Worm (Caenorhabditis elegans) whole organism, early embryonic: ENCODE measurements around the gene T13G4.7.
A peak's percentile ranks its signal among the peaks of the same experiment; 100 is the strongest.

ENCODE experiments used
- B0310.2 ChIP-seq: sonication (generic microtip); optimal IDR thresholded peaks from 2 replicates; lab custom pipeline; 2016; ENCODE audit warnings: mild to moderate bottlenecking, missing genetic modification characterization, missing compliant biosample characterization
- F13C5.2 ChIP-seq: sonication (generic microtip); optimal IDR thresholded peaks from 2 replicates; lab custom pipeline; 2017; ENCODE audit warnings: mild to moderate bottlenecking, missing genetic modification characterization, inconsistent platforms, missing compliant biosample characterization
- aly-1 ChIP-seq: sonication (generic microtip); optimal IDR thresholded peaks from 2 replicates; lab custom pipeline; 2016; ENCODE audit warnings: missing genetic modification characterization, missing compliant biosample characterization
- ama-1 ChIP-seq: fragments of 150-350 bp; optimal IDR thresholded peaks from 2 replicates; lab custom pipeline; 2014
- ceh-13 ChIP-seq: fragments of 200-800 bp; sonication (Bioruptor generic); optimal IDR thresholded peaks from 2 replicates; lab custom pipeline; 2018; ENCODE audit warnings: mild to moderate bottlenecking, missing genetic modification characterization, missing compliant biosample characterization
- ceh-36 ChIP-seq: sonication (generic microtip); optimal IDR thresholded peaks from 2 replicates; lab custom pipeline; 2016; ENCODE audit warnings: missing genetic modification characterization, inconsistent platforms, missing compliant biosample characterization
- ets-7 ChIP-seq: sonication (generic microtip); optimal IDR thresholded peaks from 2 replicates; lab custom pipeline; 2016; ENCODE audit warnings: missing genotype, missing genetic modification characterization, missing compliant biosample characterization
- flt-1 ChIP-seq: fragments of 200-800 bp; sonication (Bioruptor generic); IDR thresholded peaks from 2 replicates; pipeline ENCODE4 v1.3.6; 2022; ENCODE audit warnings: missing genetic modification characterization, missing compliant biosample characterization
- hmbx-1 ChIP-seq: sonication (generic microtip); optimal IDR thresholded peaks from 2 replicates; lab custom pipeline; 2016; ENCODE audit warnings: mild to moderate bottlenecking, missing genetic modification characterization, missing compliant biosample characterization
- hmg-4 ChIP-seq: fragments of 200-800 bp; sonication (Bioruptor generic); optimal IDR thresholded peaks from 2 replicates; lab custom pipeline; 2018; ENCODE audit warnings: mild to moderate bottlenecking, missing genetic modification characterization, missing compliant biosample characterization
- hnd-1 ChIP-seq: sonication (generic microtip); optimal IDR thresholded peaks from 2 replicates; lab custom pipeline; 2016; ENCODE audit warnings: missing genetic modification characterization, missing compliant biosample characterization
- pes-1 ChIP-seq: fragments of 200-800 bp; sonication (Bioruptor generic); IDR thresholded peaks from 2 replicates; pipeline ENCODE4 v1.3.6; 2022; ENCODE audit warnings: missing genetic modification reagents, missing genetic modification characterization, missing compliant biosample characterization
- scrt-1 ChIP-seq: fragments of 200-800 bp; sonication (Bioruptor generic); IDR thresholded peaks from 2 replicates; pipeline ENCODE4 v1.3.6; 2022; ENCODE audit warnings: missing genetic modification characterization, missing compliant biosample characterization
- sea-1 ChIP-seq: fragments of 200-800 bp; sonication (Bioruptor generic); conservative IDR thresholded peaks from 2 replicates; pipeline ENCODE4 v1.3.6; 2022; ENCODE audit warnings: missing genetic modification characterization, missing compliant biosample characterization
- tbx-11 ChIP-seq: fragments of 200-800 bp; sonication (Bioruptor generic); IDR thresholded peaks from 2 replicates; pipeline ENCODE4 v1.3.6; 2022; ENCODE audit warnings: missing genetic modification characterization, missing compliant biosample characterization
- tbx-37 ChIP-seq: fragments of 200-800 bp; sonication (Bioruptor generic); conservative IDR thresholded peaks from 2 replicates; pipeline ENCODE4 v1.3.6; 2022; ENCODE audit warnings: missing genetic modification reagents, missing genetic modification characterization, missing compliant biosample characterization
- tra-4 ChIP-seq: sonication (generic microtip); optimal IDR thresholded peaks from 2 replicates; lab custom pipeline; 2017; ENCODE audit warnings: missing genetic modification characterization, missing compliant biosample characterization

Gene T13G4.7

ce11 chrX:1223841-1224240 is 17.9 kb upstream of the T13G4.7 start:
- TF ChIP-seq tbx-37 (GFP tag; lab: Robert Waterston, UW) (no peak), hmg-4 (GFP tag; lab: Kevin White, UChicago) (peak; percentile 56), pes-1 (GFP tag; lab: Robert Waterston, UW) (peak; percentile 21; the same call in 1 of the 2 replicates)

- no peak for TF ChIP-seq tbx-37 (GFP tag; lab: Robert Waterston, UW)
- no peak for TF ChIP-seq ceh-36 (tag; lab: Kevin White, UChicago)
- no peak for TF ChIP-seq tbx-11 (GFP tag; lab: Robert Waterston, UW)
- no peak for TF ChIP-seq hnd-1 (tag; lab: Kevin White, UChicago)
- TF ChIP-seq ama-1 (lab: Kevin White, UChicago): no peak
- TF ChIP-seq tra-4 (tag; lab: Kevin White, UChicago): no peak
- TF ChIP-seq F13C5.2: no peak
- no peak for TF ChIP-seq flt-1
Observed at ce11 chrX:1223089-1223488, 17.2 kb upstream of the T13G4.7 start.

- TF ChIP-seq pes-1 (GFP tag; lab: Robert Waterston, UW): no peak
- 0 out of 2 replicates have a peak, but pooled peaks have one; percentile 9 for TF ChIP-seq flt-1
- peak; percentile 42 for TF ChIP-seq hmg-4 (GFP tag; lab: Kevin White, UChicago)
- no peak for TF ChIP-seq aly-1
- TF ChIP-seq tra-4 (tag; lab: Kevin White, UChicago): no peak
Observed at ce11 chrX:1222391-1222790, 16.5 kb upstream of the T13G4.7 start.

- TF ChIP-seq tbx-11 (GFP tag; lab: Robert Waterston, UW) (no peak), hnd-1 (tag; lab: Kevin White, UChicago) (no peak), flt-1 (no peak), B0310.2 (tag; lab: Kevin White, UChicago) (no peak), ets-7 (no peak), ama-1 (lab: Kevin White, UChicago) (no peak), hmbx-1 (tag; lab: Kevin White, UChicago) (no peak), tbx-37 (GFP tag; lab: Robert Waterston, UW) (no peak), F13C5.2 (no peak), aly-1 (no peak), tra-4 (tag; lab: Kevin White, UChicago) (no peak), scrt-1 (GFP tag; lab: Robert Waterston, UW) (no peak), sea-1 (no peak), pes-1 (GFP tag; lab: Robert Waterston, UW) (no peak), ceh-36 (tag; lab: Kevin White, UChicago) (no peak), ceh-13 (GFP tag; lab: Kevin White, UChicago) (no peak), hmg-4 (GFP tag; lab: Kevin White, UChicago) (no peak)
Observed at ce11 chrX:1218457-1218856, 12.5 kb upstream of the T13G4.7 start.

ce11 chrX:1216833-1217232 is 10.9 kb upstream of the T13G4.7 start:
- TF ChIP-seq tbx-37 (GFP tag; lab: Robert Waterston, UW): no peak
- no peak for TF ChIP-seq ceh-36 (tag; lab: Kevin White, UChicago)
- TF ChIP-seq hmg-4 (GFP tag; lab: Kevin White, UChicago): no peak
- no peak for TF ChIP-seq tra-4 (tag; lab: Kevin White, UChicago)
- no peak for TF ChIP-seq ama-1 (lab: Kevin White, UChicago)
- TF ChIP-seq sea-1: no peak
- no peak for TF ChIP-seq pes-1 (GFP tag; lab: Robert Waterston, UW)
- TF ChIP-seq ceh-13 (GFP tag; lab: Kevin White, UChicago): no peak
- no peak for TF ChIP-seq hnd-1 (tag; lab: Kevin White, UChicago)
- TF ChIP-seq flt-1: no peak
- TF ChIP-seq scrt-1 (GFP tag; lab: Robert Waterston, UW): no peak

ce11 chrX:1213136-1213535 is 7.2 kb upstream of the T13G4.7 start:
- no peak for TF ChIP-seq B0310.2 (tag; lab: Kevin White, UChicago)
- no peak for TF ChIP-seq hnd-1 (tag; lab: Kevin White, UChicago)
- TF ChIP-seq F13C5.2: no peak
- TF ChIP-seq tbx-37 (GFP tag; lab: Robert Waterston, UW): no peak
- TF ChIP-seq ama-1 (lab: Kevin White, UChicago): no peak
- no peak for TF ChIP-seq flt-1
- TF ChIP-seq pes-1 (GFP tag; lab: Robert Waterston, UW): no peak
- no peak for TF ChIP-seq aly-1
- no peak for TF ChIP-seq tra-4 (tag; lab: Kevin White, UChicago)
- no peak for TF ChIP-seq scrt-1 (GFP tag; lab: Robert Waterston, UW)
- TF ChIP-seq hmbx-1 (tag; lab: Kevin White, UChicago): no peak
- no peak for TF ChIP-seq hmg-4 (GFP tag; lab: Kevin White, UChicago)
- TF ChIP-seq tbx-11 (GFP tag; lab: Robert Waterston, UW): no peak
- no peak for TF ChIP-seq ceh-36 (tag; lab: Kevin White, UChicago)
- no peak for TF ChIP-seq ets-7
- no peak for TF ChIP-seq sea-1
- TF ChIP-seq ceh-13 (GFP tag; lab: Kevin White, UChicago): no peak

- no peak for TF ChIP-seq sea-1
- TF ChIP-seq pes-1 (GFP tag; lab: Robert Waterston, UW): no peak
- TF ChIP-seq ceh-13 (GFP tag; lab: Kevin White, UChicago): no peak
- TF ChIP-seq hmbx-1 (tag; lab: Kevin White, UChicago): no peak
- TF ChIP-seq aly-1: no peak
- no peak for TF ChIP-seq ama-1 (lab: Kevin White, UChicago)
- TF ChIP-seq ceh-36 (tag; lab: Kevin White, UChicago): no peak
- TF ChIP-seq tbx-11 (GFP tag; lab: Robert Waterston, UW): no peak
- TF ChIP-seq ets-7: no peak
- TF ChIP-seq flt-1: no peak
- TF ChIP-seq F13C5.2: no peak
- no peak for TF ChIP-seq tbx-37 (GFP tag; lab: Robert Waterston, UW)
Observed at ce11 chrX:1209096-1209495, 3.2 kb upstream of the T13G4.7 start, which contains the start of gene C46H3.1. TSS of gene C46H3.1 (plus strand) at chrX:1209396.

- TF ChIP-seq B0310.2 (tag; lab: Kevin White, UChicago) (no peak), sea-1 (no peak), pes-1 (GFP tag; lab: Robert Waterston, UW) (no peak), ets-7 (no peak), F13C5.2 (no peak), flt-1 (no peak), hmbx-1 (tag; lab: Kevin White, UChicago) (no peak), tra-4 (tag; lab: Kevin White, UChicago) (no peak), ama-1 (lab: Kevin White, UChicago) (no peak), tbx-37 (GFP tag; lab: Robert Waterston, UW) (no peak), ceh-36 (tag; lab: Kevin White, UChicago) (no peak), hnd-1 (tag; lab: Kevin White, UChicago) (no peak), hmg-4 (GFP tag; lab: Kevin White, UChicago) (no peak), aly-1 (no peak), tbx-11 (GFP tag; lab: Robert Waterston, UW) (no peak)
Observed at ce11 chrX:1207915-1208314, 2.0 kb upstream of the T13G4.7 start.
